Worm (Caenorhabditis elegans): ENCODE measurements around the gene epic-1.

DNA sequence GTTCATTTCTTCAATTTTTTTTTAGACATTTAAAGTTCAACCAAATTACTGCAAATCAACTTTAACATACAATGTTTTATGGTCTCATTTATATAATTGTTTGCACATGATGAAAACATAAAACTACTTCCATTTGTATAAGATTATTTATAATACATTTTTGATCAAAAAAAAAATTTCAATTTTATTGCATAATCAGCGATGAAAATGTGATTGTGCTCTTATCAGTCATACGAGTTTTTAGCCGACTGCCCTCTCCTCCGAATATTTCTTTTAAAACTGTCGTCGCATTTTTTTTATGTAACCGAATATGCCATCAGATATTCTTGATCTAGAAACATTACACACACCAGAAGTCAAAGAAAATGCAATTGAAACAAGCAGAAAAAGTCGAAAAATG, 31.3 kb downstream of the epic-1 start, which contains the start of gene F08A7.1:
- no peak for TF ChIP-seq ets-7 (tag; optimal IDR thresholded peaks at IDR 0.05)
- no peak for TF ChIP-seq ceh-13 (GFP tag; optimal IDR thresholded peaks at IDR 0.05)
- TF ChIP-seq ama-1 (optimal IDR thresholded peaks at IDR 0.05) = no peak
- no peak for TF ChIP-seq tbx-11 (GFP tag; IDR thresholded peaks at IDR 0.05)
- TF ChIP-seq scrt-1 (GFP tag; IDR thresholded peaks at IDR 0.05) = no peak
- TF ChIP-seq aly-1 (tag; optimal IDR thresholded peaks at IDR 0.05) = no peak
- TF ChIP-seq hmbx-1 (tag; optimal IDR thresholded peaks at IDR 0.05) = no peak
- no peak for TF ChIP-seq flt-1 (GFP tag; IDR thresholded peaks at IDR 0.05)
- TF ChIP-seq tra-4 (tag; optimal IDR thresholded peaks at IDR 0.05) = no peak
- no peak for TF ChIP-seq B0310.2 (tag; optimal IDR thresholded peaks at IDR 0.05)
- TF ChIP-seq ceh-36 (tag; optimal IDR thresholded peaks at IDR 0.05) = no peak
- no peak for TF ChIP-seq hnd-1 (tag; optimal IDR thresholded peaks at IDR 0.05)

All from whole organism, early embryonic.